Fruit fly (Drosophila melanogaster) whole organism, prepupa: ENCODE results near the gene bin.

Experiments used
- Blimp-1 ChIP-seq: fragments of 200-800 bp; sonication (Bioruptor generic); optimal IDR thresholded peaks from 3 replicates; lab custom pipeline; 2017; ENCODE audit warnings: missing biosample characterization, missing genetic modification characterization, mild to moderate bottlenecking, moderate library complexity, missing genetic modification reagents
- CG10631 ChIP-seq: fragments of 200-800 bp; sonication (Bioruptor generic); optimal IDR thresholded peaks from 2 replicates; lab custom pipeline; 2016; ENCODE audit warnings: missing biosample characterization, missing genetic modification characterization
- CG31627 ChIP-seq: fragments of 200-800 bp; sonication (Bioruptor generic); optimal IDR thresholded peaks from 3 replicates; lab custom pipeline; 2016; ENCODE audit warnings: missing biosample characterization, missing genetic modification characterization
- CG34406 ChIP-seq: fragments of 200-800 bp; sonication (Bioruptor generic); optimal IDR thresholded peaks from 3 replicates; lab custom pipeline; 2016; ENCODE audit warnings: missing biosample characterization, missing genetic modification characterization
- CG3919 ChIP-seq: fragments of 200-800 bp; sonication (Bioruptor generic); optimal IDR thresholded peaks from 3 replicates; lab custom pipeline; 2016; ENCODE audit warnings: missing biosample characterization, missing genetic modification characterization
- CG7368 ChIP-seq: fragments of 200-800 bp; sonication (Bioruptor generic); optimal IDR thresholded peaks from 3 replicates; lab custom pipeline; 2016; ENCODE audit warnings: missing biosample characterization, missing genetic modification characterization
- CG8319 ChIP-seq: fragments of 200-800 bp; sonication (Bioruptor generic); optimal IDR thresholded peaks from 3 replicates; lab custom pipeline; 2016; ENCODE audit warnings: missing biosample characterization, missing genetic modification characterization
- Gug ChIP-seq: fragments of 200-800 bp; sonication (Bioruptor generic); IDR thresholded peaks from 2 replicates; pipeline ENCODE4 v1.3.6; 2022; ENCODE audit warnings: missing biosample characterization, missing genetic modification characterization
- Met ChIP-seq: fragments of 200-800 bp; sonication (Bioruptor generic); optimal IDR thresholded peaks from 3 replicates; lab custom pipeline; 2016; ENCODE audit warnings: missing biosample characterization, missing genetic modification characterization
- Sox102F ChIP-seq: fragments of 200-800 bp; sonication (Bioruptor generic); optimal IDR thresholded peaks from 2 replicates; lab custom pipeline; 2016; ENCODE audit warnings: missing biosample characterization, mild to moderate bottlenecking, missing genetic modification characterization
- spab ChIP-seq: fragments of 200-800 bp; sonication (Bioruptor generic); optimal IDR thresholded peaks from 2 replicates; lab custom pipeline; 2017; ENCODE audit warnings: missing biosample characterization, mild to moderate bottlenecking, missing genetic modification characterization, missing genetic modification reagents

DNA sequence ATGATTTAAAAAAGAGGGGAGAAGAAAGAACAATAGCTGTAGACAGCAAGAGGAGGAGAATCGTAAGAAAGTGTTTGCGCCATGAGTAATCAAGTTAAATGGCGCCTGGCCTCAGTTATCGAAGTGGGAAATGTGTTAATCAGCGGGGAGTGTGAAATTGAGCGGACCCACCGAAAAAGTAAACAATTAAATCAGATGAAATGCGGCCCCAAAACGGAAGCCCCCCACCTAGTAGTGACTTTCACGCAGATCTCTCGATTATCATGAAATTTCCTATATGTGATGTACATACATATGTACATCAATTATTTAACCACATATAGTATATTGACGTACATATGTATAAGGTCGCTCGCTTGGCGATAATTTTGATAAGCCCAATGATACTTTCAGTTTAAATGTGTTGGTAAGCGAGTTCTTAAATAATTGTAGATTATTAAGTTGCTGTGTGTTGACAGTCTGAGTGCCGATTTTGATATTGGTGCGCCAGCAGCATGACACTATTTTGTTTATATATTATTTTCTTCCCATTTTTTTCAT lies 13.8 kb upstream of the bin start:
- TF ChIP-seq CG8319 (GFP tag; lab: Kevin White, UChicago) (no peak), spab (GFP tag; lab: Kevin White, UChicago) (no peak), Met (GFP tag; lab: Kevin White, UChicago) (no peak), Blimp-1 (no peak), CG3919 (no peak), CG31627 (GFP tag; lab: Kevin White, UChicago) (no peak), CG34406 (no peak), CG10631 (GFP tag; lab: Kevin White, UChicago) (no peak), Sox102F (GFP tag; lab: Kevin White, UChicago) (no peak), Gug (GFP tag; lab: Robert Waterston, UW) (no peak), CG7368 (GFP tag; lab: Kevin White, UChicago) (no peak)
